Worm (Caenorhabditis elegans): ENCODE measurements around the gene F59B1.6.

The F59B1.6 gene

ce11 chrV:3631591-3631990 is at the start of gene F59B1.6:
Gene F59B1.6 (minus strand): TSS chrV:3631691.
- TF ChIP-seq let-526 (GFP tag; IDR thresholded peaks at IDR 0.05) = no peak
- no peak for TF ChIP-seq nhr-90 (tag; optimal IDR thresholded peaks at IDR 0.05)
- TF ChIP-seq ccch-3 (GFP tag; optimal IDR thresholded peaks at IDR 0.05) = no peak
- no peak for TF ChIP-seq Y67H2A.10 (GFP tag; conservative IDR thresholded peaks at IDR 0.05)
- TF ChIP-seq B0035.1 (tag; optimal IDR thresholded peaks at IDR 0.05) = no peak
- no peak for TF ChIP-seq athp-1 (tag; optimal IDR thresholded peaks at IDR 0.05)
- TF ChIP-seq nfya-1 (tag; optimal IDR thresholded peaks at IDR 0.05; ENCODE audit: borderline replicate concordance, insufficient read depth) = no peak
- TF ChIP-seq ZK185.1 (tag; optimal IDR thresholded peaks at IDR 0.05; ENCODE audit: poor library complexity, severe bottlenecking) = no peak
- no peak for TF ChIP-seq F55B11.4 (tag; optimal IDR thresholded peaks at IDR 0.05; ENCODE audit: borderline replicate concordance, insufficient read depth)
- TF ChIP-seq aptf-3 (GFP tag; IDR thresholded peaks at IDR 0.05) = no peak
- no peak for TF ChIP-seq tbp1 (GFP tag; optimal IDR thresholded peaks at IDR 0.05)
- TF ChIP-seq mcd-1 (GFP tag; IDR thresholded peaks at IDR 0.05) = no peak
- TF ChIP-seq akir-1 (GFP tag; optimal IDR thresholded peaks at IDR 0.05) = no peak
- no peak for TF ChIP-seq D2030.7 (GFP tag; IDR thresholded peaks at IDR 0.05)
- no peak for TF ChIP-seq let-607 (tag; optimal IDR thresholded peaks at IDR 0.05)
- no peak for TF ChIP-seq snpc-1.1 (tag; optimal IDR thresholded peaks at IDR 0.05; ENCODE audit: insufficient read depth)
- TF ChIP-seq nhr-80 (tag; optimal IDR thresholded peaks at IDR 0.05) = no peak
- no peak for TF ChIP-seq him-1 (tag; optimal IDR thresholded peaks at IDR 0.05)
- no peak for TF ChIP-seq dox-1 (GFP tag; IDR thresholded peaks at IDR 0.05)
- TF ChIP-seq ztf-25 (GFP tag; IDR thresholded peaks at IDR 0.05) = no peak

- no peak for TF ChIP-seq ZK185.1 (tag; optimal IDR thresholded peaks at IDR 0.05; ENCODE audit: poor library complexity, severe bottlenecking)
Observed at ce11 chrV:3678513-3678912, 47.0 kb upstream of the F59B1.6 start.

DNA sequence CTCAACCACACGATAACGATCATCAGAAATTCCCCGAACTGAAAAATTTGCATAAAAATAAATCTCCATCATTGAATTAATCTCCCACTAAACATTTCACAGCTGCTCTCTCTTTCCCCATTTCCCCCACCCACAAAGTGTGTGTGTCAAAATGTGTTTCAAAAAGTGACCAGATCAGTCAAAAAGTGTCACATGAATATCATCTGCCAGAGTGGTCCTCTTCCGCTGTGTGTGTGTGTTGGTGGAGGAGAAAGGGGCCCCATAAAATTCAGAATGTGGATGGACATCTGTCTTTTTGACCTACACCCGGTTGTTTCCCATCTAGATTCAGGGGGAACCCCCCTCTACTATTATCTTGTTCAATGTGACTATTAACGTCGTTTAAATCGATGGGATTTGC is 45.7 kb upstream of the F59B1.6 start:
- TF ChIP-seq aptf-2 (GFP tag; conservative IDR thresholded peaks at IDR 0.05) (no peak), ceh-27 (GFP tag; optimal IDR thresholded peaks at IDR 0.05) (no peak), bed-1 (GFP tag; IDR thresholded peaks at IDR 0.05) (no peak), akir-1 (GFP tag; optimal IDR thresholded peaks at IDR 0.05) (no peak), attf-5 (GFP tag; optimal IDR thresholded peaks at IDR 0.05) (no peak), madf-10 (tag; optimal IDR thresholded peaks at IDR 0.05) (no peak), K12H6.12 (tag; optimal IDR thresholded peaks at IDR 0.05) (no peak), pha-4 (tag; optimal IDR thresholded peaks at IDR 0.05) (no peak)

ce11 chrV:3673080-3673479 is 41.6 kb upstream of the F59B1.6 start, which contains the start of gene pals-33:
Gene pals-33 (plus strand): TSS chrV:3673380.
- TF ChIP-seq lin-40 (tag; optimal IDR thresholded peaks at IDR 0.05) (no peak), ZK185.1 (tag; optimal IDR thresholded peaks at IDR 0.05; ENCODE audit: poor library complexity, severe bottlenecking) (no peak), Y67H2A.10 (GFP tag; conservative IDR thresholded peaks at IDR 0.05) (no peak), ceh-58 (GFP tag; IDR thresholded peaks at IDR 0.05) (no peak), F55B11.4 (tag; optimal IDR thresholded peaks at IDR 0.05; ENCODE audit: borderline replicate concordance, insufficient read depth) (no peak), unc-62 (GFP tag; optimal IDR thresholded peaks at IDR 0.05) (no peak), madf-6 (GFP tag; IDR thresholded peaks at IDR 0.05) (no peak), F57A8.1 (GFP tag; optimal IDR thresholded peaks at IDR 0.05) (no peak), zfh-2 (GFP tag; conservative IDR thresholded peaks at IDR 0.05) (no peak), efl-1 (GFP tag; optimal IDR thresholded peaks at IDR 0.05) (no peak), hrde-1 (tag; optimal IDR thresholded peaks at IDR 0.05; ENCODE audit: borderline replicate concordance) (no peak), dpl-1 (GFP tag; optimal IDR thresholded peaks at IDR 0.05) (no peak)
